Worm (Caenorhabditis elegans) whole organism, L3 larva: ENCODE results near the gene clec-146.

Source experiments
- aly-2 ChIP-seq: fragments of 150-350 bp; optimal IDR thresholded peaks from 2 replicates; lab custom pipeline; 2014; ENCODE audit warnings: missing biosample characterization, missing genetic modification characterization
- ceh-16 ChIP-seq: sonication (generic microtip); optimal IDR thresholded peaks from 2 replicates; lab custom pipeline; 2017; ENCODE audit warnings: missing biosample characterization, missing genetic modification characterization
- jun-1 ChIP-seq: fragments of 150-350 bp; optimal IDR thresholded peaks from 2 replicates; lab custom pipeline; 2014; ENCODE audit warnings: missing biosample characterization, missing genetic modification reagents, missing genetic modification characterization
- lin-15B ChIP-seq: fragments of 150-350 bp; optimal IDR thresholded peaks from 2 replicates; lab custom pipeline; 2014; ENCODE audit warnings: missing biosample characterization, missing genetic modification characterization
- lin-39 ChIP-seq: fragments of 150-350 bp; optimal IDR thresholded peaks from 2 replicates; lab custom pipeline; 2018; ENCODE audit warnings: missing biosample characterization, missing genetic modification reagents, missing genetic modification characterization
- mdl-1 ChIP-seq: fragments of 150-350 bp; optimal IDR thresholded peaks from 2 replicates; lab custom pipeline; 2014; ENCODE audit warnings: missing biosample characterization, missing genetic modification characterization
- nfya-1 ChIP-seq: sonication (generic microtip); optimal IDR thresholded peaks from 2 replicates; lab custom pipeline; 2017; ENCODE audit warnings: missing genetic modification characterization, mild to moderate bottlenecking, missing compliant biosample characterization, antibody characterized with exemption, moderate library complexity; ENCODE audit not compliant: insufficient read depth
- nhr-11 ChIP-seq: fragments of 150-350 bp; optimal IDR thresholded peaks from 2 replicates; lab custom pipeline; 2014; ENCODE audit warnings: missing biosample characterization, missing genetic modification characterization
- nhr-23 ChIP-seq: fragments of 150-350 bp; optimal IDR thresholded peaks from 2 replicates; lab custom pipeline; 2014; ENCODE audit warnings: missing biosample characterization, missing genetic modification reagents, missing genetic modification characterization
- nhr-237 ChIP-seq: fragments of 150-350 bp; optimal IDR thresholded peaks from 2 replicates; lab custom pipeline; 2014; ENCODE audit warnings: missing biosample characterization, missing genetic modification characterization
- nhr-28 ChIP-seq: fragments of 150-350 bp; optimal IDR thresholded peaks from 2 replicates; lab custom pipeline; 2014; ENCODE audit warnings: missing biosample characterization, missing genetic modification characterization
- pqm-1 ChIP-seq: fragments of 150-350 bp; optimal IDR thresholded peaks from 2 replicates; lab custom pipeline; 2017; ENCODE audit warnings: missing biosample characterization, missing genetic modification characterization, inconsistent platforms
- unc-62 ChIP-seq: fragments of 150-350 bp; sonication (generic microtip); optimal IDR thresholded peaks from 4 replicates; lab custom pipeline; 2014; ENCODE audit warnings: missing biosample characterization, missing genetic modification reagents, missing genetic modification characterization

DNA sequence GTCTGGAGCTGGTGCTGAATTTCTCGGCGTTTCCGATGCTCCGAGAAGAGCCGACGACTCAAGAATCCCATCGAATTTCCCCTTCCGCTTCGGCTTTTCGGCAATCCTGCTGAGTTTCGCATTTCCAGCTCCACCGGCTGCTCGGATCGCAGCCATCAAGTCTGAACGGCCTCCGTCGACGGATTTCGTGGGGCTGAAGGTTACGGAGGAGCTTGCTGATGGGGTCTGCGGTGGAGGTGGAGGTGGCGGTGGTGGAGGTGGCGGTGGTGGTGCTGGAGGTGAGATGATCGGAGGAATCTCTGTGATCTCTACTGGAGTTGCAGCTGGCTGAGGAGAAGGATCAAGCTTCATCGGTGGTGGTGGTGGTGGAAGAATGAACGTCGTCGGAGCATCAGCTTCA lies 50.6 kb downstream of the clec-146 start:
- TF ChIP-seq nhr-28 (tag; lab: Kevin White, UChicago) (no peak), mdl-1 (no peak), nfya-1 (no peak), nhr-11 (tag; lab: Kevin White, UChicago) (no peak), lin-39 (no peak), aly-2 (tag; lab: Kevin White, UChicago) (no peak), ceh-16 (no peak), jun-1 (tag; lab: Kevin White, UChicago) (no peak), nhr-23 (tag; lab: Kevin White, UChicago) (no peak), unc-62 (GFP tag; lab: Kevin White, UChicago) (no peak), pqm-1 (tag; lab: Kevin White, UChicago) (no peak), lin-15B (no peak), nhr-237 (no peak)
